Fruit fly (Drosophila melanogaster) whole organism, embryonic: ENCODE results near the gene Hr4.

Experiments used
- ATbp ChIP-seq: fragments of 200-800 bp; sonication (Bioruptor generic); optimal IDR thresholded peaks from 2 replicates; lab custom pipeline; 2017; ENCODE audit warnings: missing biosample characterization, mild to moderate bottlenecking, missing genetic modification characterization, missing genetic modification reagents
- Abd-B ChIP-seq: fragments of 200-800 bp; sonication (Bioruptor generic); optimal IDR thresholded peaks from 2 replicates; lab custom pipeline; 2018; ENCODE audit warnings: missing biosample characterization, mild to moderate bottlenecking, missing genetic modification characterization, moderate library complexity
- Aef1 ChIP-seq: fragments of 200-800 bp; sonication (Bioruptor generic); IDR thresholded peaks from 3 replicates; pipeline ENCODE4 v1.3.6; 2022; ENCODE audit warnings: missing biosample characterization, missing genetic modification characterization
- CG10431 ChIP-seq: fragments of 200-800 bp; sonication (Bioruptor generic); optimal IDR thresholded peaks from 3 replicates; lab custom pipeline; 2018; ENCODE audit warnings: missing biosample characterization, mild to moderate bottlenecking, missing genetic modification characterization
- CG11723 ChIP-seq: fragments of 200-800 bp; sonication (Bioruptor generic); optimal IDR thresholded peaks from 2 replicates; lab custom pipeline; 2017; ENCODE audit warnings: missing biosample characterization, mild to moderate bottlenecking, missing genetic modification characterization
- CG12104 ChIP-seq: fragments of 200-800 bp; sonication (Bioruptor generic); optimal IDR thresholded peaks from 3 replicates; lab custom pipeline; 2016; ENCODE audit warnings: missing biosample characterization, missing genetic modification characterization
- CG12299 ChIP-seq: fragments of 200-800 bp; sonication (Bioruptor generic); optimal IDR thresholded peaks from 2 replicates; lab custom pipeline; 2018; ENCODE audit warnings: missing biosample characterization, mild to moderate bottlenecking, missing genetic modification characterization
- CG14441 ChIP-seq: fragments of 200-800 bp; sonication (Bioruptor generic); IDR thresholded peaks from 2 replicates; pipeline ENCODE4 v1.3.6; 2022; ENCODE audit warnings: missing biosample characterization, missing genetic modification characterization
- CG15479 ChIP-seq: fragments of 200-800 bp; sonication (Bioruptor generic); optimal IDR thresholded peaks from 3 replicates; lab custom pipeline; 2019; ENCODE audit warnings: missing biosample characterization, mild to moderate bottlenecking, missing genetic modification characterization, moderate library complexity
- CG15696 ChIP-seq: fragments of 200-800 bp; sonication (Bioruptor generic); optimal IDR thresholded peaks from 2 replicates; lab custom pipeline; 2019; ENCODE audit warnings: missing biosample characterization, mild to moderate bottlenecking, missing genetic modification characterization, moderate library complexity
- CG1647 ChIP-seq: fragments of 200-800 bp; sonication (Bioruptor generic); optimal IDR thresholded peaks from 3 replicates; lab custom pipeline; 2016; ENCODE audit warnings: missing biosample characterization, missing genetic modification characterization
- CG16813 ChIP-seq: fragments of 200-800 bp; sonication (Bioruptor generic); IDR thresholded peaks from 3 replicates; pipeline ENCODE4 v1.3.6; 2022; ENCODE audit warnings: missing biosample characterization, missing genetic modification characterization; ENCODE audit not compliant: partially characterized antibody
- CG17328 ChIP-seq: fragments of 200-800 bp; sonication (Bioruptor generic); IDR thresholded peaks from 2 replicates; pipeline ENCODE4 v1.3.6; 2022; ENCODE audit warnings: missing biosample characterization, missing genetic modification characterization
- CG1832 ChIP-seq: fragments of 200-800 bp; sonication (Bioruptor generic); optimal IDR thresholded peaks from 2 replicates; lab custom pipeline; 2017; ENCODE audit warnings: missing biosample characterization, mild to moderate bottlenecking, missing genetic modification characterization, inconsistent platforms
- CG2116 ChIP-seq: fragments of 200-800 bp; sonication (Bioruptor generic); optimal IDR thresholded peaks from 3 replicates; lab custom pipeline; 2018; ENCODE audit warnings: missing biosample characterization, mild to moderate bottlenecking, missing genetic modification characterization
- CG34224 ChIP-seq: fragments of 200-800 bp; sonication (Bioruptor generic); IDR thresholded peaks from 3 replicates; pipeline ENCODE4 v1.3.6; 2022; ENCODE audit warnings: missing biosample characterization, missing genetic modification characterization; ENCODE audit not compliant: partially characterized antibody
- CG5245 ChIP-seq: fragments of 200-800 bp; sonication (Bioruptor generic); optimal IDR thresholded peaks from 3 replicates; lab custom pipeline; 2016; ENCODE audit warnings: missing biosample characterization, missing genetic modification characterization
- CG7271 ChIP-seq: fragments of 200-800 bp; sonication (Bioruptor generic); optimal IDR thresholded peaks from 2 replicates; lab custom pipeline; 2018; ENCODE audit warnings: missing biosample characterization, mild to moderate bottlenecking, missing genetic modification characterization, moderate library complexity
- CG7745 ChIP-seq: fragments of 200-800 bp; sonication (Bioruptor generic); optimal IDR thresholded peaks from 2 replicates; lab custom pipeline; 2018; ENCODE audit warnings: missing biosample characterization, mild to moderate bottlenecking, missing genetic modification characterization, moderate library complexity
- CG7963 ChIP-seq: fragments of 200-800 bp; sonication (Bioruptor generic); IDR thresholded peaks from 3 replicates; pipeline ENCODE4 v1.3.6; 2022; ENCODE audit warnings: missing biosample characterization, missing genetic modification characterization; ENCODE audit not compliant: partially characterized antibody
- CkIIα-i1 ChIP-seq: fragments of 200-800 bp; sonication (Bioruptor generic); IDR thresholded peaks from 2 replicates; pipeline ENCODE4 v1.3.6; 2022; ENCODE audit warnings: missing biosample characterization, missing genetic modification characterization
- D ChIP-seq, 2 experiments: fragments of 200-800 bp in 1 of 2; fragments of >200 bp in 1 of 2; sonication (Bioruptor generic) in 1 of 2; optimal IDR thresholded peaks; 2 replicates in 1 of 2; 3 replicates in 1 of 2; lab custom pipeline; 2017; ENCODE audit warnings: mild to moderate bottlenecking in 1 of 2, missing biosample characterization in 1 of 2, missing genetic modification characterization in 1 of 2, missing genetic modification reagents in 1 of 2
- Dek ChIP-seq: fragments of 200-800 bp; sonication (Bioruptor generic); optimal IDR thresholded peaks from 3 replicates; lab custom pipeline; 2019; ENCODE audit warnings: missing biosample characterization, mild to moderate bottlenecking, missing genetic modification characterization, moderate library complexity
- Dll ChIP-seq: fragments of 200-800 bp; sonication (Bioruptor generic); IDR thresholded peaks from 4 replicates; pipeline ENCODE4 v1.3.6; 2022; ENCODE audit warnings: missing biosample characterization, missing genetic modification characterization; ENCODE audit not compliant: partially characterized antibody
- Jarid2 ChIP-seq: fragments of 200-800 bp; sonication (Bioruptor generic); optimal IDR thresholded peaks from 3 replicates; lab custom pipeline; 2017; ENCODE audit warnings: mild to moderate bottlenecking, missing biosample characterization, missing genetic modification reagents, missing genetic modification characterization
- Med ChIP-seq: fragments of 200-800 bp; sonication (Bioruptor generic); peaks from one replicate; lab custom pipeline; 2016; ENCODE audit warnings: missing biosample characterization, missing genetic modification characterization, mild to moderate bottlenecking, inconsistent platforms, moderate library complexity
- NFAT ChIP-seq: fragments of 200-800 bp; sonication (Bioruptor generic); IDR thresholded peaks from 2 replicates; pipeline ENCODE4 v1.3.6; 2022; ENCODE audit warnings: missing biosample characterization, missing genetic modification characterization
- Pdp1 ChIP-seq, 2 experiments: fragments of 200-800 bp; sonication (Bioruptor generic); optimal IDR thresholded peaks; 3 replicates each; lab custom pipeline; 2016; ENCODE audit warnings: missing biosample characterization in 2 of 2, missing genetic modification characterization in 2 of 2, mild to moderate bottlenecking in 1 of 2, moderate library complexity in 1 of 2
- Scr ChIP-seq: fragments of 200-800 bp; sonication (Bioruptor generic); IDR thresholded peaks from 2 replicates; pipeline ENCODE4 v1.3.6; 2022; ENCODE audit warnings: missing biosample characterization, missing genetic modification characterization; ENCODE audit not compliant: partially characterized antibody
- Trl ChIP-seq, 3 experiments: fragments of >200 bp in 2 of 3; fragments of 200-800 bp in 1 of 3; sonication (Bioruptor generic) in 1 of 3; optimal IDR thresholded peaks; 2 replicates in 1 of 3; 3 replicates in 2 of 3; lab custom pipeline; 2016 to 2017; ENCODE audit warnings: missing biosample characterization in 1 of 3, missing genetic modification characterization in 1 of 3
- al ChIP-seq: fragments of 200-800 bp; sonication (Bioruptor generic); IDR thresholded peaks from 2 replicates; pipeline ENCODE4 v1.3.6; 2022; ENCODE audit warnings: missing biosample characterization, missing genetic modification characterization
- amos ChIP-seq: fragments of 200-800 bp; sonication (Bioruptor generic); IDR thresholded peaks from 2 replicates; pipeline ENCODE4 v1.3.6; 2022; ENCODE audit warnings: missing biosample characterization, missing genetic modification characterization; ENCODE audit not compliant: partially characterized antibody
- bbx ChIP-seq: fragments of 200-800 bp; sonication (Bioruptor generic); IDR thresholded peaks from 2 replicates; pipeline ENCODE4 v1.3.6; 2022; ENCODE audit warnings: missing biosample characterization, missing genetic modification characterization; ENCODE audit not compliant: partially characterized antibody
- chinmo ChIP-seq: fragments of 200-800 bp; sonication (Bioruptor generic); IDR thresholded peaks from 4 replicates; pipeline ENCODE4 v1.3.6; 2022; ENCODE audit warnings: missing biosample characterization, missing genetic modification characterization; ENCODE audit not compliant: partially characterized antibody
- cwo ChIP-seq: fragments of 200-800 bp; sonication (Bioruptor generic); optimal IDR thresholded peaks from 3 replicates; lab custom pipeline; 2017; ENCODE audit warnings: missing biosample characterization, missing genetic modification characterization, mild to moderate bottlenecking, moderate library complexity, missing genetic modification reagents
- hkb ChIP-seq, 2 experiments: fragments of 200-800 bp in 1 of 2; fragments of >200 bp in 1 of 2; sonication (Bioruptor generic) in 1 of 2; IDR thresholded peaks in 1 of 2; optimal IDR thresholded peaks in 1 of 2; 2 replicates each; pipeline versions ENCODE4 v1.3.6 to Lab custom; 2017 to 2022; ENCODE audit warnings: missing biosample characterization in 1 of 2, missing genetic modification characterization in 1 of 2
- lab ChIP-seq: fragments of 200-800 bp; sonication (Bioruptor generic); optimal IDR thresholded peaks from 3 replicates; lab custom pipeline; 2017; ENCODE audit warnings: missing biosample characterization, missing genetic modification characterization, mild to moderate bottlenecking, moderate library complexity, missing genetic modification reagents
- lmd ChIP-seq: fragments of 200-800 bp; sonication (Bioruptor generic); IDR thresholded peaks from 2 replicates; pipeline ENCODE4 v1.3.6; 2022; ENCODE audit warnings: missing biosample characterization, missing genetic modification characterization
- nom ChIP-seq: fragments of 200-800 bp; sonication (Bioruptor generic); optimal IDR thresholded peaks from 2 replicates; lab custom pipeline; 2017; ENCODE audit warnings: missing biosample characterization, missing genetic modification characterization, mild to moderate bottlenecking, moderate library complexity, missing genetic modification reagents
- pros ChIP-seq: fragments of 200-800 bp; sonication (Bioruptor generic); optimal IDR thresholded peaks from 3 replicates; lab custom pipeline; 2019; ENCODE audit warnings: missing biosample characterization, mild to moderate bottlenecking, missing genetic modification characterization, moderate library complexity
- psq ChIP-seq: fragments of 200-800 bp; sonication (Bioruptor generic); optimal IDR thresholded peaks from 2 replicates; lab custom pipeline; 2017; ENCODE audit warnings: missing biosample characterization, missing genetic modification characterization
- seq ChIP-seq: fragments of 200-800 bp; sonication (Bioruptor generic); IDR thresholded peaks from 2 replicates; pipeline ENCODE4 v1.3.6; 2022; ENCODE audit warnings: missing biosample characterization, missing genetic modification characterization
- sqz ChIP-seq: fragments of 200-800 bp; sonication (Bioruptor generic); optimal IDR thresholded peaks from 3 replicates; lab custom pipeline; 2018; ENCODE audit warnings: missing biosample characterization, mild to moderate bottlenecking, missing genetic modification characterization
- trh ChIP-seq: fragments of 200-800 bp; sonication (Bioruptor generic); optimal IDR thresholded peaks from 2 replicates; lab custom pipeline; 2016; ENCODE audit warnings: missing biosample characterization, missing genetic modification characterization
- unc-4 ChIP-seq: fragments of 200-800 bp; sonication (Bioruptor generic); IDR thresholded peaks from 2 replicates; pipeline ENCODE4 v1.3.6; 2022; ENCODE audit warnings: missing biosample characterization, missing genetic modification characterization; ENCODE audit not compliant: partially characterized antibody
- zen2 ChIP-seq: fragments of 200-800 bp; sonication (Bioruptor generic); IDR thresholded peaks from 3 replicates; pipeline ENCODE4 v1.3.6; 2022; ENCODE audit warnings: missing biosample characterization, missing genetic modification characterization; ENCODE audit not compliant: partially characterized antibody

Gene Hr4

dm6 chrX:2012121-2012452 is 70.3 kb downstream of the Hr4 start:
- TF ChIP-seq CG7745 (tag; lab: Kevin White, UChicago): no peak
- TF ChIP-seq zen2 (GFP tag; lab: Robert Waterston, UW): no peak; the same call in 2 of the 3 replicates
- TF ChIP-seq CG2116 (GFP tag; lab: Kevin White, UChicago): peak; percentile 92
- TF ChIP-seq nom (GFP tag; lab: Kevin White, UChicago): peak; percentile 59
- peak; percentile 32; the same call in 1 of the 2 replicates for TF ChIP-seq unc-4
- TF ChIP-seq seq (GFP tag; lab: Robert Waterston, UW): no peak
- peak; percentile 34 for TF ChIP-seq pros (GFP tag; lab: Kevin White, UChicago)
- TF ChIP-seq Aef1 (GFP tag; lab: Robert Waterston, UW): no peak
- no peak for TF ChIP-seq al (GFP tag; lab: Robert Waterston, UW)
- TF ChIP-seq chinmo (GFP tag; lab: Robert Waterston, UW): 0 out of 4 replicates have a peak, but pooled peaks have one; percentile 50
- 0 out of 3 replicates have a peak, but pooled peaks have one; percentile 20 for TF ChIP-seq CG16813 (GFP tag; lab: Robert Waterston, UW)
- TF ChIP-seq CG17328: no peak
- peak; percentile 3 for TF ChIP-seq CG10431 (GFP tag; lab: Kevin White, UChicago)
- TF ChIP-seq psq (GFP tag; lab: Kevin White, UChicago): peak; percentile 27
- no peak for TF ChIP-seq CG12104 (GFP tag; lab: Kevin White, UChicago)
- no peak for TF ChIP-seq NFAT
- TF ChIP-seq Dll (GFP tag; lab: Robert Waterston, UW): 0 out of 4 replicates have a peak, but pooled peaks have one; percentile 33
- TF ChIP-seq Trl (optimal IDR thresholded peaks at IDR 0.05; lab: Kevin White, UChicago): peak; percentile 58 to 59
- TF ChIP-seq Trl (GFP tag; optimal IDR thresholded peaks at IDR 0.05; lab: Kevin White, UChicago): no peak
- TF ChIP-seq D (optimal IDR thresholded peaks at IDR 0.05; lab: Kevin White, UChicago): no peak
- TF ChIP-seq D (GFP tag; optimal IDR thresholded peaks at IDR 0.05; lab: Kevin White, UChicago): no peak
- TF ChIP-seq cwo (GFP tag; lab: Kevin White, UChicago): no peak
- peak; percentile 39 for TF ChIP-seq CG12299
- TF ChIP-seq CG5245: no peak
- TF ChIP-seq Pdp1 (GFP tag; optimal IDR thresholded peaks at IDR 0.05; lab: Kevin White, UChicago): peak in 1 of 2 experiments; percentile 21
- TF ChIP-seq amos: peak; percentile 53
- no peak for TF ChIP-seq CG11723 (GFP tag; lab: Kevin White, UChicago)
- TF ChIP-seq CG1647: no peak
- TF ChIP-seq Dek (tag; lab: Kevin White, UChicago): no peak
- peak; percentile 65 for TF ChIP-seq bbx (GFP tag; lab: Robert Waterston, UW)
- TF ChIP-seq lmd (GFP tag; lab: Robert Waterston, UW): no peak
- TF ChIP-seq Abd-B: no peak
- no peak for TF ChIP-seq CG15479
- peak; percentile 70 for TF ChIP-seq Med
- TF ChIP-seq CG15696 (tag; lab: Kevin White, UChicago): no peak
- no peak for TF ChIP-seq CG7963 (GFP tag; lab: Robert Waterston, UW)
- TF ChIP-seq lab (GFP tag; lab: Kevin White, UChicago): no peak
- peak; percentile 30; the same call in 1 of the 3 replicates for TF ChIP-seq CG34224
- TF ChIP-seq Scr (GFP tag; lab: Robert Waterston, UW): peak; percentile 41; the same call in 1 of the 2 replicates
- TF ChIP-seq CkIIα-i1: no peak
- TF ChIP-seq CG1832 (GFP tag; lab: Kevin White, UChicago): no peak
- TF ChIP-seq trh (GFP tag; lab: Kevin White, UChicago): no peak
- TF ChIP-seq CG14441 (GFP tag; lab: Robert Waterston, UW): no peak
- peak; percentile 56 for TF ChIP-seq sqz (GFP tag; lab: Kevin White, UChicago)
- TF ChIP-seq CG7271 (tag; lab: Kevin White, UChicago): no peak
- no peak for TF ChIP-seq hkb (optimal IDR thresholded peaks at IDR 0.05; lab: Kevin White, UChicago)
- TF ChIP-seq hkb (GFP tag; IDR thresholded peaks at IDR 0.05; lab: Robert Waterston, UW): 0 out of 2 replicates have a peak, but pooled peaks have one; percentile 22
- TF ChIP-seq ATbp (GFP tag; lab: Kevin White, UChicago): no peak
- TF ChIP-seq Jarid2 (GFP tag; lab: Kevin White, UChicago): peak; percentile 0
